Worm (Caenorhabditis elegans) whole organism, early embryonic: ENCODE measurements around the gene ubh-1.
A peak's percentile ranks its signal among the peaks of the same experiment; 100 is the strongest.

Source experiments
- B0310.2 ChIP-seq: sonication (generic microtip); optimal IDR thresholded peaks from 2 replicates; lab custom pipeline; 2016; ENCODE audit warnings: mild to moderate bottlenecking, missing genetic modification characterization, missing compliant biosample characterization
- F13C5.2 ChIP-seq: sonication (generic microtip); optimal IDR thresholded peaks from 2 replicates; lab custom pipeline; 2017; ENCODE audit warnings: mild to moderate bottlenecking, missing genetic modification characterization, inconsistent platforms, missing compliant biosample characterization
- aly-1 ChIP-seq: sonication (generic microtip); optimal IDR thresholded peaks from 2 replicates; lab custom pipeline; 2016; ENCODE audit warnings: missing genetic modification characterization, missing compliant biosample characterization
- ama-1 ChIP-seq: fragments of 150-350 bp; optimal IDR thresholded peaks from 2 replicates; lab custom pipeline; 2014
- ceh-13 ChIP-seq: fragments of 200-800 bp; sonication (Bioruptor generic); optimal IDR thresholded peaks from 2 replicates; lab custom pipeline; 2018; ENCODE audit warnings: mild to moderate bottlenecking, missing genetic modification characterization, missing compliant biosample characterization
- ceh-36 ChIP-seq: sonication (generic microtip); optimal IDR thresholded peaks from 2 replicates; lab custom pipeline; 2016; ENCODE audit warnings: missing genetic modification characterization, inconsistent platforms, missing compliant biosample characterization
- ets-7 ChIP-seq: sonication (generic microtip); optimal IDR thresholded peaks from 2 replicates; lab custom pipeline; 2016; ENCODE audit warnings: missing genotype, missing genetic modification characterization, missing compliant biosample characterization
- flt-1 ChIP-seq: fragments of 200-800 bp; sonication (Bioruptor generic); IDR thresholded peaks from 2 replicates; pipeline ENCODE4 v1.3.6; 2022; ENCODE audit warnings: missing genetic modification characterization, missing compliant biosample characterization
- hmbx-1 ChIP-seq: sonication (generic microtip); optimal IDR thresholded peaks from 2 replicates; lab custom pipeline; 2016; ENCODE audit warnings: mild to moderate bottlenecking, missing genetic modification characterization, missing compliant biosample characterization
- hmg-4 ChIP-seq: fragments of 200-800 bp; sonication (Bioruptor generic); optimal IDR thresholded peaks from 2 replicates; lab custom pipeline; 2018; ENCODE audit warnings: mild to moderate bottlenecking, missing genetic modification characterization, missing compliant biosample characterization
- hnd-1 ChIP-seq: sonication (generic microtip); optimal IDR thresholded peaks from 2 replicates; lab custom pipeline; 2016; ENCODE audit warnings: missing genetic modification characterization, missing compliant biosample characterization
- pes-1 ChIP-seq: fragments of 200-800 bp; sonication (Bioruptor generic); IDR thresholded peaks from 2 replicates; pipeline ENCODE4 v1.3.6; 2022; ENCODE audit warnings: missing genetic modification reagents, missing genetic modification characterization, missing compliant biosample characterization
- scrt-1 ChIP-seq: fragments of 200-800 bp; sonication (Bioruptor generic); IDR thresholded peaks from 2 replicates; pipeline ENCODE4 v1.3.6; 2022; ENCODE audit warnings: missing genetic modification characterization, missing compliant biosample characterization
- sea-1 ChIP-seq: fragments of 200-800 bp; sonication (Bioruptor generic); conservative IDR thresholded peaks from 2 replicates; pipeline ENCODE4 v1.3.6; 2022; ENCODE audit warnings: missing genetic modification characterization, missing compliant biosample characterization
- tbx-11 ChIP-seq: fragments of 200-800 bp; sonication (Bioruptor generic); IDR thresholded peaks from 2 replicates; pipeline ENCODE4 v1.3.6; 2022; ENCODE audit warnings: missing genetic modification characterization, missing compliant biosample characterization
- tbx-37 ChIP-seq: fragments of 200-800 bp; sonication (Bioruptor generic); conservative IDR thresholded peaks from 2 replicates; pipeline ENCODE4 v1.3.6; 2022; ENCODE audit warnings: missing genetic modification reagents, missing genetic modification characterization, missing compliant biosample characterization
- tra-4 ChIP-seq: sonication (generic microtip); optimal IDR thresholded peaks from 2 replicates; lab custom pipeline; 2017; ENCODE audit warnings: missing genetic modification characterization, missing compliant biosample characterization

Gene ubh-1

DNA sequence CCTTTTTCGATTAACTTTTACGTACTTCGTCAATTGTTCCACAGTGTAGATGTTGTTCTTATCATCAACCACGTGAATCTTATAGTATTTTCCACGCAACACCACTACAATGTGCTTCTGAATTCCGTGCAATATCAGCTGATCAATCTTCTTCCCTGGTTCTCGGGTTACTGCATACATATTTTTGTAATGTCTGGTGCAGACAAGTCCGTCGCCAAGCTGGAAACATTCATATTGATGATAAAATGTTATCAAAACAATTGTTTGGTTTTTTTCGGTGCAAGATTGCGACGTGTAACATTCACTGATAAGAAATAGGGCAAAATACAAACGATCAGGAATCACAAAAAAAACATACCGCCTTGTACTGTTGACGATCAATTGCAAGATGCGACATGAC, 18.7 kb downstream of the ubh-1 start:
- TF ChIP-seq ets-7 (tag; lab: Kevin White, UChicago) (no peak), tbx-37 (no peak), hmbx-1 (no peak), flt-1 (GFP tag; lab: Robert Waterston, UW) (no peak), ceh-13 (no peak), ama-1 (lab: Kevin White, UChicago) (no peak), tbx-11 (GFP tag; lab: Robert Waterston, UW) (no peak), aly-1 (tag; lab: Kevin White, UChicago) (no peak), hnd-1 (tag; lab: Kevin White, UChicago) (no peak), B0310.2 (tag; lab: Kevin White, UChicago) (no peak), ceh-36 (tag; lab: Kevin White, UChicago) (no peak), F13C5.2 (tag; lab: Kevin White, UChicago) (no peak), tra-4 (tag; lab: Kevin White, UChicago) (no peak), sea-1 (no peak), pes-1 (GFP tag; lab: Robert Waterston, UW) (no peak), scrt-1 (GFP tag; lab: Robert Waterston, UW) (no peak), hmg-4 (GFP tag; lab: Kevin White, UChicago) (no peak)

- TF ChIP-seq ets-7 (tag; lab: Kevin White, UChicago) = no peak
- no peak for TF ChIP-seq tbx-11 (GFP tag; lab: Robert Waterston, UW)
- no peak for TF ChIP-seq aly-1 (tag; lab: Kevin White, UChicago)
- no peak for TF ChIP-seq hmbx-1
- TF ChIP-seq tbx-37 = no peak
- no peak for TF ChIP-seq hnd-1 (tag; lab: Kevin White, UChicago)
- TF ChIP-seq B0310.2 (tag; lab: Kevin White, UChicago) = no peak
- TF ChIP-seq hmg-4 (GFP tag; lab: Kevin White, UChicago) = no peak
- TF ChIP-seq scrt-1 (GFP tag; lab: Robert Waterston, UW) = no peak
- TF ChIP-seq flt-1 (GFP tag; lab: Robert Waterston, UW) = no peak
- no peak for TF ChIP-seq pes-1 (GFP tag; lab: Robert Waterston, UW)
Measured at ce11 chrV:6488849-6489248, 22.4 kb downstream of the ubh-1 start, which contains the start of gene lec-10. TSS of gene lec-10 (minus strand) at chrV:6489120.

ce11 chrV:6487878-6488277, 23.3 kb downstream of the ubh-1 start:
- TF ChIP-seq ceh-36 (tag; lab: Kevin White, UChicago) = no peak
- no peak for TF ChIP-seq hmg-4 (GFP tag; lab: Kevin White, UChicago)
- TF ChIP-seq ama-1 (lab: Kevin White, UChicago) = no peak
- TF ChIP-seq tbx-11 (GFP tag; lab: Robert Waterston, UW) = no peak
- no peak for TF ChIP-seq hmbx-1
- no peak for TF ChIP-seq hnd-1 (tag; lab: Kevin White, UChicago)
- no peak for TF ChIP-seq B0310.2 (tag; lab: Kevin White, UChicago)

- TF ChIP-seq tbx-37 (no peak), F13C5.2 (tag; lab: Kevin White, UChicago) (peak; percentile 3)
Measured at ce11 chrV:6485109-6485508, 26.1 kb downstream of the ubh-1 start.

- no peak for TF ChIP-seq ama-1 (lab: Kevin White, UChicago)
- no peak for TF ChIP-seq tbx-37
- no peak for TF ChIP-seq hmg-4 (GFP tag; lab: Kevin White, UChicago)
- TF ChIP-seq B0310.2 (tag; lab: Kevin White, UChicago) = no peak
- TF ChIP-seq ceh-13 = no peak
- no peak for TF ChIP-seq F13C5.2 (tag; lab: Kevin White, UChicago)
- TF ChIP-seq pes-1 (GFP tag; lab: Robert Waterston, UW) = no peak
- TF ChIP-seq flt-1 (GFP tag; lab: Robert Waterston, UW) = no peak
- no peak for TF ChIP-seq ets-7 (tag; lab: Kevin White, UChicago)
- TF ChIP-seq tra-4 (tag; lab: Kevin White, UChicago) = no peak
- TF ChIP-seq hnd-1 (tag; lab: Kevin White, UChicago) = no peak
- TF ChIP-seq aly-1 (tag; lab: Kevin White, UChicago) = no peak
- TF ChIP-seq scrt-1 (GFP tag; lab: Robert Waterston, UW) = no peak
- no peak for TF ChIP-seq hmbx-1
- TF ChIP-seq sea-1 = no peak
- TF ChIP-seq ceh-36 (tag; lab: Kevin White, UChicago) = no peak
- TF ChIP-seq tbx-11 (GFP tag; lab: Robert Waterston, UW) = no peak
Measured at ce11 chrV:6476026-6476425, 35.2 kb downstream of the ubh-1 start.

DNA sequence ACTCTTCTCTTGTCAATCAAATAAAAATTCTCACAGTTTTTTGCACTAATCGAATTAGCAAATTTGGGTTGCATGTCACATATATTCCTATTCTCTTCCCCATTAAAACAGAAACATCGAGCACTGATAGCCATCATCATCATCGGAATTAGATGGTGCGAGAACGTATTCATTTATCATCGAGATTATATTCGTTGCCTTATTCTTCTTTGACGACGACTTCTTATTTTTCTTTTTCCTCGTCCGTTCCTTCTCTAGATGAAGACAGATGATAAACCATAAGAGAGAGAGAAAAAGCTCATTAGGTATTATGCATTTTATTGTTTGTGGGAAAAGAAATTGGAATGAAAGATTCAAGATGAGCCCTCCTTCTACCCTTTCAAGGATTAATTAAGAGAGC, 40.0 kb downstream of the ubh-1 start:
- TF ChIP-seq ama-1 (lab: Kevin White, UChicago) (no peak), hmbx-1 (no peak), ets-7 (tag; lab: Kevin White, UChicago) (no peak), aly-1 (tag; lab: Kevin White, UChicago) (no peak), B0310.2 (tag; lab: Kevin White, UChicago) (no peak), F13C5.2 (tag; lab: Kevin White, UChicago) (no peak), tbx-37 (no peak), hnd-1 (tag; lab: Kevin White, UChicago) (no peak), ceh-13 (no peak), flt-1 (GFP tag; lab: Robert Waterston, UW) (no peak), scrt-1 (GFP tag; lab: Robert Waterston, UW) (no peak), tbx-11 (GFP tag; lab: Robert Waterston, UW) (no peak), pes-1 (GFP tag; lab: Robert Waterston, UW) (no peak), hmg-4 (GFP tag; lab: Kevin White, UChicago) (no peak), ceh-36 (tag; lab: Kevin White, UChicago) (no peak), sea-1 (no peak), tra-4 (tag; lab: Kevin White, UChicago) (no peak)

ce11 chrV:6467676-6468075, 43.5 kb downstream of the ubh-1 start:
- TF ChIP-seq sea-1 = no peak
- TF ChIP-seq F13C5.2 (tag; lab: Kevin White, UChicago) = no peak
- no peak for TF ChIP-seq ceh-36 (tag; lab: Kevin White, UChicago)
- no peak for TF ChIP-seq tbx-11 (GFP tag; lab: Robert Waterston, UW)
- no peak for TF ChIP-seq flt-1 (GFP tag; lab: Robert Waterston, UW)
- TF ChIP-seq ets-7 (tag; lab: Kevin White, UChicago) = no peak
- TF ChIP-seq ama-1 (lab: Kevin White, UChicago) = no peak
- TF ChIP-seq B0310.2 (tag; lab: Kevin White, UChicago) = no peak
- TF ChIP-seq tra-4 (tag; lab: Kevin White, UChicago) = no peak
- TF ChIP-seq scrt-1 (GFP tag; lab: Robert Waterston, UW) = no peak
